Worm (Caenorhabditis elegans) whole organism, L4/young adult: ENCODE measurements around the gene C08F8.6.

Experiments used
- W03F9.2 ChIP-seq: fragments of 150-350 bp; optimal IDR thresholded peaks from 2 replicates; lab custom pipeline; 2014; ENCODE audit warnings: missing biosample characterization, missing genetic modification characterization
- dao-5 ChIP-seq: sonication (generic microtip); optimal IDR thresholded peaks from 2 replicates; lab custom pipeline; 2016; ENCODE audit warnings: missing genotype, missing genetic modification characterization, moderate library complexity, missing compliant biosample characterization
- him-1 ChIP-seq: sonication (generic microtip); optimal IDR thresholded peaks from 2 replicates; lab custom pipeline; 2016; ENCODE audit warnings: missing genotype, missing genetic modification reagents, missing genetic modification characterization, missing compliant biosample characterization

DNA sequence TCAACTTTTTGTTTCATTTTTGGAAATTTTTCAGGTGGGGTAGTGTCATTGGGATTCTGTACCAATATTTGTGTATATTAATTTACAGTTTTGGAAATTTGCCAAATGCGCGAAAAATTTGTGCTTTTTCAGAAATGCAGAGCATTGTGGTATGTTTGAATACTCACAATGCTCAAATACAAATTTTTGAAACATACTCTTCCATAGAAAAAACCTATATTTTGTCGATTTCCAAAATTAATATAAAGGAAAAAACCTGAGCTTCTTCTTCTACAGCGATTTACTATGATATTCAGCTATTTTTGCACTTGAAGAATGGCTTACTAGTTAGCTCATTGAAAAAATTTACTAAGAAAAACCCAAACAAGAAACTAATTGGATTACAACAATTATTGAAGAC is 48.2 kb upstream of the C08F8.6 start:
- TF ChIP-seq him-1, result no peak
- no peak for TF ChIP-seq W03F9.2
- TF ChIP-seq dao-5 (tag; lab: Kevin White, UChicago), result no peak
